Fruit fly (Drosophila melanogaster) whole organism, embryonic: Measurements from ENCODE around the gene CG18766.
A peak's percentile ranks its signal among the peaks of the same experiment; 100 is the strongest.

Source experiments
- Abd-B ChIP-seq: fragments of 200-800 bp; sonication (Bioruptor generic); optimal IDR thresholded peaks from 2 replicates; lab custom pipeline; 2018; ENCODE audit warnings: missing biosample characterization, mild to moderate bottlenecking, missing genetic modification characterization, moderate library complexity
- Asciz ChIP-seq: fragments of 200-800 bp; sonication (Bioruptor generic); optimal IDR thresholded peaks from 2 replicates; lab custom pipeline; 2017; ENCODE audit warnings: missing biosample characterization, mild to moderate bottlenecking, missing genetic modification characterization, missing genetic modification reagents
- Atf3 ChIP-seq: fragments of 200-800 bp; sonication (Bioruptor generic); optimal IDR thresholded peaks from 3 replicates; lab custom pipeline; 2016; ENCODE audit warnings: missing biosample characterization, missing genetic modification characterization
- CG10979 ChIP-seq: fragments of 200-800 bp; sonication (Bioruptor generic); optimal IDR thresholded peaks from 2 replicates; lab custom pipeline; 2018; ENCODE audit warnings: missing biosample characterization, mild to moderate bottlenecking, missing genetic modification characterization, moderate library complexity
- CG12104 ChIP-seq: fragments of 200-800 bp; sonication (Bioruptor generic); optimal IDR thresholded peaks from 3 replicates; lab custom pipeline; 2016; ENCODE audit warnings: missing biosample characterization, missing genetic modification characterization
- CG12744 ChIP-seq: fragments of 200-800 bp; sonication (Bioruptor generic); optimal IDR thresholded peaks from 2 replicates; lab custom pipeline; 2016; ENCODE audit warnings: missing biosample characterization, missing genetic modification characterization
- CG13296 ChIP-seq: fragments of 200-800 bp; sonication (Bioruptor generic); optimal IDR thresholded peaks from 3 replicates; lab custom pipeline; 2018; ENCODE audit warnings: missing biosample characterization, mild to moderate bottlenecking, missing genetic modification characterization
- CG17385 ChIP-seq: fragments of 200-800 bp; sonication (Bioruptor generic); optimal IDR thresholded peaks from 3 replicates; lab custom pipeline; 2018; ENCODE audit warnings: missing biosample characterization, mild to moderate bottlenecking, missing genetic modification characterization
- CG17568 ChIP-seq: fragments of 200-800 bp; sonication (Bioruptor generic); optimal IDR thresholded peaks from 2 replicates; lab custom pipeline; 2018; ENCODE audit warnings: missing biosample characterization, mild to moderate bottlenecking, missing genetic modification characterization, moderate library complexity
- CG17612 ChIP-seq: fragments of 200-800 bp; sonication (Bioruptor generic); IDR thresholded peaks from 2 replicates; pipeline ENCODE4 v1.3.6; 2022; ENCODE audit warnings: missing biosample characterization, missing genetic modification characterization
- CG18476 ChIP-seq: fragments of 200-800 bp; sonication (Bioruptor generic); optimal IDR thresholded peaks from 2 replicates; lab custom pipeline; 2016; ENCODE audit warnings: missing biosample characterization, mild to moderate bottlenecking, missing genetic modification characterization
- CG2120 ChIP-seq: fragments of 200-800 bp; sonication (Bioruptor generic); optimal IDR thresholded peaks from 3 replicates; lab custom pipeline; 2016; ENCODE audit warnings: missing biosample characterization, missing genetic modification characterization
- CG42726 ChIP-seq: fragments of 200-800 bp; sonication (Bioruptor generic); IDR thresholded peaks from 2 replicates; pipeline ENCODE4 v1.3.6; 2022; ENCODE audit warnings: missing biosample characterization, missing genetic modification characterization; ENCODE audit not compliant: partially characterized antibody
- CG6175 ChIP-seq: fragments of 200-800 bp; sonication (Bioruptor generic); IDR thresholded peaks from 3 replicates; pipeline ENCODE4 v1.3.6; 2022; ENCODE audit warnings: missing biosample characterization, missing genetic modification characterization
- CG8359 ChIP-seq: fragments of 200-800 bp; sonication (Bioruptor generic); optimal IDR thresholded peaks from 2 replicates; lab custom pipeline; 2017; ENCODE audit warnings: missing biosample characterization, mild to moderate bottlenecking, missing genetic modification characterization, borderline replicate concordance
- CG9932 ChIP-seq: fragments of 200-800 bp; sonication (Bioruptor generic); IDR thresholded peaks from 2 replicates; pipeline ENCODE4 v1.3.6; 2022; ENCODE audit warnings: missing biosample characterization, missing genetic modification characterization
- CTCF ChIP-seq: fragments of 200-800 bp; sonication (Bioruptor generic); optimal IDR thresholded peaks from 2 replicates; lab custom pipeline; 2017; ENCODE audit warnings: missing biosample characterization, mild to moderate bottlenecking, missing genetic modification characterization, moderate library complexity
- CkIIα-i1 ChIP-seq: fragments of 200-800 bp; sonication (Bioruptor generic); IDR thresholded peaks from 2 replicates; pipeline ENCODE4 v1.3.6; 2022; ENCODE audit warnings: missing biosample characterization, missing genetic modification characterization
- CrebB ChIP-seq: fragments of 200-800 bp; sonication (Bioruptor generic); optimal IDR thresholded peaks from 3 replicates; lab custom pipeline; 2018; ENCODE audit warnings: missing biosample characterization, mild to moderate bottlenecking, missing genetic modification characterization
- Dad ChIP-seq: fragments of 200-800 bp; sonication (Bioruptor generic); optimal IDR thresholded peaks from 3 replicates; lab custom pipeline; 2016; ENCODE audit warnings: missing biosample characterization, missing genetic modification characterization
- Dbx ChIP-seq: fragments of 200-800 bp; sonication (Bioruptor generic); IDR thresholded peaks from 3 replicates; pipeline ENCODE4 v1.3.6; 2022; ENCODE audit warnings: missing biosample characterization, missing genetic modification characterization
- Dref ChIP-seq: fragments of 200-800 bp; sonication (Bioruptor generic); IDR thresholded peaks from 2 replicates; pipeline ENCODE4 v1.3.6; 2022; ENCODE audit warnings: missing biosample characterization, missing genetic modification characterization
- HLHmδ ChIP-seq: fragments of 200-800 bp; sonication (Bioruptor generic); optimal IDR thresholded peaks from 2 replicates; lab custom pipeline; 2018; ENCODE audit warnings: missing biosample characterization, mild to moderate bottlenecking, missing genetic modification characterization, moderate library complexity
- Hmx ChIP-seq: fragments of 200-800 bp; sonication (Bioruptor generic); optimal IDR thresholded peaks from 2 replicates; lab custom pipeline; 2016; ENCODE audit warnings: missing biosample characterization, missing genetic modification characterization
- MTF-1 ChIP-seq: fragments of 200-800 bp; sonication (Bioruptor generic); optimal IDR thresholded peaks from 2 replicates; lab custom pipeline; 2018; ENCODE audit warnings: missing biosample characterization, mild to moderate bottlenecking, missing genetic modification characterization, borderline replicate concordance
- Meics ChIP-seq: fragments of 200-800 bp; sonication (Bioruptor generic); optimal IDR thresholded peaks from 2 replicates; lab custom pipeline; 2017; ENCODE audit warnings: missing biosample characterization, mild to moderate bottlenecking, missing genetic modification characterization
- Mrtf ChIP-seq: fragments of 200-800 bp; sonication (Bioruptor generic); IDR thresholded peaks from 3 replicates; pipeline ENCODE4 v1.3.6; 2022; ENCODE audit warnings: missing biosample characterization, missing genetic modification characterization
- NC2α ChIP-seq: fragments of 200-800 bp; sonication (Bioruptor generic); optimal IDR thresholded peaks from 2 replicates; lab custom pipeline; 2016; ENCODE audit warnings: missing biosample characterization, missing genetic modification characterization
- Ravus ChIP-seq: fragments of 200-800 bp; sonication (Bioruptor generic); IDR thresholded peaks from 2 replicates; pipeline ENCODE4 v1.3.6; 2022; ENCODE audit warnings: missing biosample characterization, missing genetic modification characterization
- Scr ChIP-seq: fragments of 200-800 bp; sonication (Bioruptor generic); IDR thresholded peaks from 2 replicates; pipeline ENCODE4 v1.3.6; 2022; ENCODE audit warnings: missing biosample characterization, missing genetic modification characterization; ENCODE audit not compliant: partially characterized antibody
- Stat92E ChIP-seq, 3 experiments: fragments of >200 bp in 2 of 3; fragments of 200-800 bp in 1 of 3; sonication (Bioruptor generic) in 1 of 3; optimal IDR thresholded peaks; 2 replicates each; lab custom pipeline; 2017 to 2019; ENCODE audit warnings: missing biosample characterization in 3 of 3, missing genetic modification characterization in 3 of 3, mild to moderate bottlenecking in 1 of 3, moderate library complexity in 1 of 3
- Trl ChIP-seq, 3 experiments: fragments of >200 bp in 2 of 3; fragments of 200-800 bp in 1 of 3; sonication (Bioruptor generic) in 1 of 3; optimal IDR thresholded peaks; 2 replicates in 1 of 3; 3 replicates in 2 of 3; lab custom pipeline; 2016 to 2017; ENCODE audit warnings: missing biosample characterization in 1 of 3, missing genetic modification characterization in 1 of 3
- al ChIP-seq: fragments of 200-800 bp; sonication (Bioruptor generic); IDR thresholded peaks from 2 replicates; pipeline ENCODE4 v1.3.6; 2022; ENCODE audit warnings: missing biosample characterization, missing genetic modification characterization
- eve ChIP-seq, 2 experiments: fragments of >200 bp; optimal IDR thresholded peaks; 2 replicates each; lab custom pipeline; 2017; ENCODE audit warnings: missing biosample characterization in 2 of 2, missing genetic modification characterization in 2 of 2
- ham ChIP-seq: fragments of 200-800 bp; sonication (Bioruptor generic); IDR thresholded peaks from 2 replicates; pipeline ENCODE4 v1.3.6; 2022; ENCODE audit warnings: missing biosample characterization, missing genetic modification characterization
- lola ChIP-seq, 3 experiments: fragments of >200 bp in 2 of 3; fragments of 200-800 bp in 1 of 3; sonication (Bioruptor generic) in 1 of 3; optimal IDR thresholded peaks; 2 replicates each; lab custom pipeline; 2017 to 2019; ENCODE audit warnings: missing biosample characterization in 3 of 3, missing genetic modification characterization in 3 of 3, mild to moderate bottlenecking in 1 of 3, moderate library complexity in 1 of 3
- nau ChIP-seq: fragments of 200-800 bp; sonication (Bioruptor generic); optimal IDR thresholded peaks from 3 replicates; lab custom pipeline; 2017; ENCODE audit warnings: missing biosample characterization, mild to moderate bottlenecking, missing genetic modification characterization, missing genetic modification reagents
- org-1 ChIP-seq: fragments of 200-800 bp; sonication (Bioruptor generic); optimal IDR thresholded peaks from 2 replicates; lab custom pipeline; 2017; ENCODE audit warnings: missing biosample characterization, missing genetic modification characterization
- pfk ChIP-seq: fragments of 200-800 bp; sonication (Bioruptor generic); optimal IDR thresholded peaks from 2 replicates; lab custom pipeline; 2018; ENCODE audit warnings: missing biosample characterization, mild to moderate bottlenecking, missing genetic modification characterization, moderate library complexity
- pita ChIP-seq: fragments of 200-800 bp; sonication (Bioruptor generic); optimal IDR thresholded peaks from 2 replicates; lab custom pipeline; 2017; ENCODE audit warnings: missing biosample characterization, mild to moderate bottlenecking, missing genetic modification characterization
- prd ChIP-seq, 3 experiments: fragments of >200 bp in 2 of 3; fragments of 200-800 bp in 1 of 3; sonication (Bioruptor generic) in 1 of 3; optimal IDR thresholded peaks in 2 of 3; IDR thresholded peaks in 1 of 3; 2 replicates in 2 of 3; 3 replicates in 1 of 3; pipeline versions ENCODE4 v1.3.6 to Lab custom; 2017 to 2022; ENCODE audit warnings: missing biosample characterization in 1 of 3, missing genetic modification characterization in 1 of 3
- slou ChIP-seq: fragments of 200-800 bp; sonication (Bioruptor generic); optimal IDR thresholded peaks from 3 replicates; lab custom pipeline; 2016; ENCODE audit warnings: missing biosample characterization, missing genetic modification characterization
- sr ChIP-seq: fragments of 200-800 bp; sonication (Bioruptor generic); IDR thresholded peaks from 3 replicates; pipeline ENCODE4 v1.3.6; 2022; ENCODE audit warnings: missing biosample characterization, missing genetic modification characterization
- tna ChIP-seq: fragments of 200-800 bp; sonication (Bioruptor generic); IDR thresholded peaks from 2 replicates; pipeline ENCODE4 v1.3.6; 2022; ENCODE audit warnings: missing biosample characterization, missing genetic modification characterization; ENCODE audit not compliant: partially characterized antibody
- ttk ChIP-seq: fragments of 200-800 bp; sonication (Bioruptor generic); IDR thresholded peaks from 2 replicates; pipeline ENCODE4 v2.1.2; 2022; ENCODE audit warnings: missing biosample characterization, missing genetic modification characterization
- unpg ChIP-seq: fragments of 200-800 bp; sonication (Bioruptor generic); optimal IDR thresholded peaks from 3 replicates; lab custom pipeline; 2018; ENCODE audit warnings: missing biosample characterization, mild to moderate bottlenecking, missing genetic modification characterization, moderate library complexity
- vnd ChIP-seq: fragments of 200-800 bp; sonication (Bioruptor generic); IDR thresholded peaks from 3 replicates; pipeline ENCODE4 v1.3.6; 2022; ENCODE audit warnings: missing biosample characterization, missing genetic modification characterization; ENCODE audit not compliant: partially characterized antibody
- yki ChIP-seq: fragments of >200 bp; optimal IDR thresholded peaks from 3 replicates; lab custom pipeline; 2018

The CG18766 gene

DNA sequence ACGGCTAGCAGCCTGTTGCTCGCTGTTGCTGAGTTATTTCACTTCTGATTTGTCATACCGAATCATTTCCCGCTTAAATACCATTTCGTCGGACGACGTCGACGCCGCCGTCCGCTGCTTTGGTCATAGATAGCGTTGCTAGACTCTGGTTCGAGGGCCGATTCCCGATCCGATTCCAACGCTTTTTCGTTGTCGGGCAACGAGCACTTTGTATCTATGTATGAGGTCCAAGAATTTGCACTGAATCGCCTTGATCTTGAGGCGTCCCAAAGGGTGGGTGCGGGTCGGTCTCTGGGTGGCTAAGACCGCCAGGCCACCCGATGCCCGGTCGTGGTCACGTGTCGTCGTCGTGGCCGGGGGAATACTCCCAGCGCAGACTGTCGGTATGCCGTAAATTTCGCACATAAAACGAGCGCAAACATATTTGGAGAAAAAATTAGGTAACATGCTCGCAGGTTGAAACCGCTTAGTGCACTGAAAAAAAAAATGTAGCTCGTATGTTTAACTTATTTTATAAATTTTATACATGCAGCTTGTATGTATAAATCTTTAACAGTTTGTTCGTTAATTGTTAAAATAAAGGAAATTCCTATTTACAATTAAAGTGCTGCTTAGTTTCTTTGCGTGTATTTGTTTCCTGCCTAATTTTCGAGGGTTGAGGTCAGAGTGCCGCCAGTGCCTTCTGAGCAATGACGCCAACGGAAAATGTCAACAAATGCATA is 47.3 kb upstream of the CG18766 start, which contains the start of gene CG3348 (continued):
- TF ChIP-seq CG8359 (GFP tag; lab: Kevin White, UChicago) = no peak
- TF ChIP-seq CG17385 (GFP tag; lab: Kevin White, UChicago) = peak; percentile 66
- no peak for TF ChIP-seq CG17568 (GFP tag; lab: Kevin White, UChicago)
- TF ChIP-seq ttk (GFP tag; lab: Robert Waterston, UW) = peak; percentile 63
- TF ChIP-seq ham (GFP tag; lab: Robert Waterston, UW) = peak; percentile 40; the same call in 1 of the 2 replicates
- peak; percentile 64 for TF ChIP-seq Hmx (GFP tag; lab: Kevin White, UChicago)
- no peak for TF ChIP-seq pita (GFP tag; lab: Kevin White, UChicago)
- peak; percentile 37 for TF ChIP-seq CrebB
- TF ChIP-seq CG17612 (GFP tag; lab: Robert Waterston, UW) = peak; percentile 63; the same call in 1 of the 2 replicates
- no peak for TF ChIP-seq eve (GFP tag; optimal IDR thresholded peaks at IDR 0.05; lab: Kevin White, UChicago)
- TF ChIP-seq unpg (GFP tag; lab: Kevin White, UChicago) = peak; percentile 80
- peak; percentile 83 for TF ChIP-seq al (GFP tag; lab: Robert Waterston, UW)
- no peak for TF ChIP-seq yki (lab: Kevin White, UChicago)
- TF ChIP-seq org-1 (GFP tag; lab: Kevin White, UChicago) = peak; percentile 36
- TF ChIP-seq CG12744 (GFP tag; lab: Kevin White, UChicago) = peak; percentile 42
- peak; percentile 83 for TF ChIP-seq CG9932
- no peak for TF ChIP-seq tna (GFP tag; lab: Robert Waterston, UW)
- TF ChIP-seq Dad = no peak
- peak; percentile 58; the same call in 1 of the 3 replicates for TF ChIP-seq Mrtf (GFP tag; lab: Robert Waterston, UW)
- TF ChIP-seq vnd (GFP tag; lab: Robert Waterston, UW) = no peak
- no peak for TF ChIP-seq Scr (GFP tag; lab: Robert Waterston, UW)
- peak; percentile 94 for TF ChIP-seq CG2120 (GFP tag; lab: Kevin White, UChicago)
- TF ChIP-seq slou (GFP tag; lab: Kevin White, UChicago) = peak; percentile 17
- TF ChIP-seq NC2α (GFP tag; lab: Kevin White, UChicago) = no peak
- TF ChIP-seq CG13296 (GFP tag; lab: Kevin White, UChicago) = peak; percentile 79
- no peak for TF ChIP-seq CTCF (GFP tag; lab: Kevin White, UChicago)
- TF ChIP-seq nau = peak; percentile 35
- no peak for TF ChIP-seq prd (optimal IDR thresholded peaks at IDR 0.05; lab: Kevin White, UChicago)
- TF ChIP-seq prd (GFP tag; IDR thresholded peaks at IDR 0.05; lab: Robert Waterston, UW) = peak; percentile 81
- peak; percentile 66 for TF ChIP-seq CG18476 (GFP tag; lab: Kevin White, UChicago)
- TF ChIP-seq Abd-B = peak; percentile 57
- TF ChIP-seq Asciz (GFP tag; lab: Kevin White, UChicago) = peak; percentile 61
- TF ChIP-seq Dref (GFP tag; lab: Robert Waterston, UW) = 0 out of 2 replicates have a peak, but pooled peaks have one; percentile 8
- TF ChIP-seq Dbx = peak; percentile 89
- peak; percentile 53 for TF ChIP-seq CG10979 (tag; lab: Kevin White, UChicago)
- no peak for TF ChIP-seq lola (GFP tag; optimal IDR thresholded peaks at IDR 0.05; lab: Kevin White, UChicago)
- TF ChIP-seq Ravus = peak; percentile 50
- TF ChIP-seq sr (GFP tag; lab: Robert Waterston, UW) = no peak
- peak; percentile 77 for TF ChIP-seq CG12104
- no peak for TF ChIP-seq Atf3
- TF ChIP-seq Trl (optimal IDR thresholded peaks at IDR 0.05; lab: Kevin White, UChicago) = no peak
- peak; percentile 20 for TF ChIP-seq Trl (GFP tag; optimal IDR thresholded peaks at IDR 0.05; lab: Kevin White, UChicago)
- no peak for TF ChIP-seq Stat92E (GFP tag; optimal IDR thresholded peaks at IDR 0.05; lab: Kevin White, UChicago)
- TF ChIP-seq CkIIα-i1 (GFP tag; lab: Robert Waterston, UW) = no peak
- TF ChIP-seq MTF-1 (GFP tag; lab: Kevin White, UChicago) = no peak
- peak; percentile 86 for TF ChIP-seq Meics (GFP tag; lab: Kevin White, UChicago)
- no peak for TF ChIP-seq pfk (GFP tag; lab: Kevin White, UChicago)
- TF ChIP-seq HLHmδ = no peak
- no peak for TF ChIP-seq CG42726 (GFP tag; lab: Robert Waterston, UW)
- 0 out of 3 replicates have a peak, but pooled peaks have one; percentile 22 for TF ChIP-seq CG6175 (GFP tag; lab: Robert Waterston, UW)
